Fruit fly (Drosophila melanogaster) whole organism, wandering third instar larva: Measurements from ENCODE around the gene CG12531.

Experiments used
- Abd-B ChIP-seq: fragments of >200 bp; optimal IDR thresholded peaks from 2 replicates; lab custom pipeline; 2017; ENCODE audit warnings: missing biosample characterization, missing genetic modification characterization
- Sp1 ChIP-seq: fragments of 200-800 bp; sonication (Bioruptor generic); optimal IDR thresholded peaks from 3 replicates; lab custom pipeline; 2019; ENCODE audit warnings: missing biosample characterization, mild to moderate bottlenecking, missing genetic modification characterization, moderate library complexity
- Vsx2 ChIP-seq: fragments of 200-300, 225-300 bp; sonication (Bioruptor generic); optimal IDR thresholded peaks from 2 replicates; lab custom pipeline; 2018; ENCODE audit warnings: missing biosample characterization, missing genetic modification characterization; ENCODE audit not compliant: partially characterized antibody
- br ChIP-seq: fragments of 200-800 bp; sonication (Bioruptor generic); optimal IDR thresholded peaks from 2 replicates; lab custom pipeline; 2016; ENCODE audit warnings: missing biosample characterization, missing genetic modification characterization

DNA sequence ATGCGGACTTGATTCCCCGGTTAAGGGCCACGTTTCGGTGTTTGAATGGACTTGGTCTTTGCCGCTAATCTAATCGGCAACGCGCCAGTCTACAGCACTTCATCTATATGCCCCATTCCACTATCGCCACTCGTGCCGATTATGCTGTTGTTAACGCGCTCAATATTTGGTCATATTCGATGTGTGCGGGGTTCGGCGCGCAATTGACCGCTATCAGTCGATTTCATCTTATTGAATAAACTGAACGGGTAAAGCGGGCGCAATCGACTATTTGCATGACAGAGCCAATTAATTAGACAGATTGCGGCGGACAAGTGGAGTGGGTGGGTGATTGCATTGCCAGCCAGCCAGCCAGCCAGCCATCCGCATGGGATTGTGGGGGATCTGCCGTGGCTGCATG is 33.6 kb downstream of the CG12531 start:
- no peak for TF ChIP-seq Sp1 (GFP tag; lab: Kevin White, UChicago)
- TF ChIP-seq Vsx2 = no peak
- no peak for TF ChIP-seq Abd-B
- no peak for TF ChIP-seq br
